Worm (Caenorhabditis elegans) whole organism, young adult: ENCODE results near the gene lin-52.

Experiments used
- B0019.2 ChIP-seq: fragments of 200-800 bp; sonication (Bioruptor generic); conservative IDR thresholded peaks from 2 replicates; pipeline ENCODE4 v1.3.6; 2022; ENCODE audit warnings: missing genetic modification reagents, missing genetic modification characterization, missing compliant biosample characterization
- F52B5.7 ChIP-seq: sonication (generic microtip); optimal IDR thresholded peaks from 2 replicates; lab custom pipeline; 2016; ENCODE audit warnings: mild to moderate bottlenecking, missing genetic modification characterization, missing compliant biosample characterization
- F57A8.1 ChIP-seq: fragments of 200-800 bp; sonication (Bioruptor generic); optimal IDR thresholded peaks from 2 replicates; lab custom pipeline; 2018; ENCODE audit warnings: mild to moderate bottlenecking, missing genetic modification characterization, moderate library complexity, missing compliant biosample characterization
- K11D2.4 ChIP-seq: fragments of 200-800 bp; sonication (Bioruptor generic); IDR thresholded peaks from 2 replicates; pipeline ENCODE4 v1.3.6; 2022; ENCODE audit warnings: missing genetic modification reagents, missing genetic modification characterization, missing compliant biosample characterization
- K12H6.12 ChIP-seq: fragments of 200-800 bp; sonication (Bioruptor generic); optimal IDR thresholded peaks from 2 replicates; lab custom pipeline; 2018; ENCODE audit warnings: mild to moderate bottlenecking, missing genetic modification characterization, missing compliant biosample characterization
- Y53G8AR.9 ChIP-seq: fragments of 200-800 bp; sonication (Bioruptor generic); conservative IDR thresholded peaks from 2 replicates; pipeline ENCODE4 v1.3.6; 2022; ENCODE audit warnings: missing genetic modification reagents, missing genetic modification characterization, missing compliant biosample characterization
- Y95B8A.8 ChIP-seq: fragments of 200-800 bp; sonication (Bioruptor generic); IDR thresholded peaks from 2 replicates; pipeline ENCODE4 v1.3.6; 2022; ENCODE audit warnings: missing genetic modification reagents, missing genetic modification characterization, missing compliant biosample characterization
- akir-1 ChIP-seq: fragments of 200-800 bp; sonication (Bioruptor generic); optimal IDR thresholded peaks from 2 replicates; lab custom pipeline; 2018; ENCODE audit warnings: mild to moderate bottlenecking, missing genetic modification characterization, moderate library complexity, missing compliant biosample characterization
- ama-1 ChIP-seq, 3 experiments: fragments of 150-350 bp in 1 of 3; sonication (generic microtip) in 2 of 3; optimal IDR thresholded peaks; 2 replicates each; lab custom pipeline; 2014 to 2018; ENCODE audit warnings: missing biosample characterization in 2 of 3, missing genetic modification characterization in 2 of 3, missing genetic modification reagents in 2 of 3
- atf-7 ChIP-seq: sonication (generic microtip); optimal IDR thresholded peaks from 2 replicates; lab custom pipeline; 2017; ENCODE audit warnings: mild to moderate bottlenecking, missing genetic modification characterization, missing compliant biosample characterization
- attf-5 ChIP-seq: fragments of 200-800 bp; sonication (Bioruptor generic); optimal IDR thresholded peaks from 2 replicates; lab custom pipeline; 2018; ENCODE audit warnings: mild to moderate bottlenecking, missing genetic modification characterization, missing compliant biosample characterization
- cebp-1 ChIP-seq, 2 experiments: fragments of 200-800 bp in 1 of 2; sonication (Bioruptor generic) in 1 of 2; sonication (generic microtip) in 1 of 2; IDR thresholded peaks in 1 of 2; optimal IDR thresholded peaks in 1 of 2; 2 replicates each; pipeline versions ENCODE4 v1.3.6 to Lab custom; 2017 to 2022; ENCODE audit warnings: missing compliant biosample characterization in 2 of 2, missing genetic modification characterization in 2 of 2, mild to moderate bottlenecking in 1 of 2, missing genetic modification reagents in 1 of 2, moderate library complexity in 1 of 2
- cebp-2 ChIP-seq: fragments of 200-800 bp; sonication (Bioruptor generic); IDR thresholded peaks from 2 replicates; pipeline ENCODE4 v1.3.6; 2022; ENCODE audit warnings: missing genetic modification characterization, missing compliant biosample characterization
- ceh-79 ChIP-seq: sonication (generic microtip); optimal IDR thresholded peaks from 2 replicates; lab custom pipeline; 2017; ENCODE audit warnings: mild to moderate bottlenecking, missing genetic modification characterization, missing compliant biosample characterization
- chd-7 ChIP-seq: sonication (generic microtip); optimal IDR thresholded peaks from 2 replicates; lab custom pipeline; 2016; ENCODE audit warnings: mild to moderate bottlenecking, missing genetic modification characterization, moderate library complexity, missing compliant biosample characterization
- egl-44 ChIP-seq: fragments of 200-800 bp; sonication (Bioruptor generic); IDR thresholded peaks from 2 replicates; pipeline ENCODE4 v1.3.6; 2022; ENCODE audit warnings: missing genetic modification reagents, missing genetic modification characterization, missing compliant biosample characterization
- ekl-4 ChIP-seq: fragments of 200-800 bp; sonication (Bioruptor generic); IDR thresholded peaks from 2 replicates; pipeline ENCODE4 v1.3.6; 2022; ENCODE audit warnings: missing genetic modification reagents, missing genetic modification characterization, missing compliant biosample characterization
- hmg-1.2 ChIP-seq: fragments of 200-800 bp; sonication (Bioruptor generic); IDR thresholded peaks from 2 replicates; pipeline ENCODE4 v1.3.6; 2022; ENCODE audit warnings: missing genetic modification reagents, missing genetic modification characterization, missing compliant biosample characterization
- let-526 ChIP-seq: fragments of 200-800 bp; sonication (Bioruptor generic); IDR thresholded peaks from 2 replicates; pipeline ENCODE4 v1.3.6; 2022; ENCODE audit warnings: missing genetic modification reagents, missing genetic modification characterization, missing compliant biosample characterization
- let-607 ChIP-seq, 2 experiments: fragments of 200-800 bp in 1 of 2; sonication (Bioruptor generic) in 1 of 2; sonication (generic microtip) in 1 of 2; optimal IDR thresholded peaks; 2 replicates each; lab custom pipeline; 2016 to 2018; ENCODE audit warnings: mild to moderate bottlenecking in 2 of 2, missing compliant biosample characterization in 2 of 2, missing genetic modification characterization in 2 of 2, moderate library complexity in 2 of 2, missing genotype in 1 of 2
- lin-26 ChIP-seq: fragments of 200-800 bp; sonication (Bioruptor generic); IDR thresholded peaks from 2 replicates; pipeline ENCODE4 v1.3.6; 2022; ENCODE audit warnings: missing genetic modification reagents, missing genetic modification characterization, missing compliant biosample characterization
- lin-35 ChIP-seq, 3 experiments: fragments of 150-350 bp in 2 of 3; sonication (generic microtip) in 1 of 3; optimal IDR thresholded peaks; 2 replicates each; lab custom pipeline; 2014 to 2018; ENCODE audit warnings: missing biosample characterization in 3 of 3, missing genetic modification characterization in 3 of 3, missing genetic modification reagents in 3 of 3
- lin-40 ChIP-seq: sonication (generic microtip); optimal IDR thresholded peaks from 2 replicates; lab custom pipeline; 2016; ENCODE audit warnings: missing genetic modification characterization, mild to moderate bottlenecking, missing compliant biosample characterization, missing genotype, missing genetic modification reagents
- lin-54 ChIP-seq: fragments of 200-800 bp; sonication (Bioruptor generic); optimal IDR thresholded peaks from 2 replicates; lab custom pipeline; 2018; ENCODE audit warnings: mild to moderate bottlenecking, missing genetic modification characterization, missing compliant biosample characterization
- madf-6 ChIP-seq: fragments of 200-800 bp; sonication (Bioruptor generic); IDR thresholded peaks from 2 replicates; pipeline ENCODE4 v1.3.6; 2022; ENCODE audit warnings: missing genetic modification reagents, missing genetic modification characterization, missing compliant biosample characterization
- madf-8 ChIP-seq: fragments of 200-800 bp; sonication (Bioruptor generic); conservative IDR thresholded peaks from 2 replicates; pipeline ENCODE4 v1.3.6; 2022; ENCODE audit warnings: missing genetic modification reagents, missing genetic modification characterization, missing compliant biosample characterization
- mcd-1 ChIP-seq: fragments of 200-800 bp; sonication (Bioruptor generic); IDR thresholded peaks from 2 replicates; pipeline ENCODE4 v1.3.6; 2022; ENCODE audit warnings: missing genetic modification reagents, missing genetic modification characterization, missing compliant biosample characterization
- nfyb-1 ChIP-seq: fragments of 200-800 bp; sonication (Bioruptor generic); IDR thresholded peaks from 2 replicates; pipeline ENCODE4 v1.3.6; 2022; ENCODE audit warnings: missing genetic modification reagents, missing genetic modification characterization, missing compliant biosample characterization
- nhr-27 ChIP-seq: fragments of 200-800 bp; sonication (Bioruptor generic); optimal IDR thresholded peaks from 2 replicates; lab custom pipeline; 2018; ENCODE audit warnings: mild to moderate bottlenecking, missing genetic modification characterization, moderate library complexity, missing compliant biosample characterization
- nhr-80 ChIP-seq: sonication (generic microtip); optimal IDR thresholded peaks from 2 replicates; lab custom pipeline; 2016; ENCODE audit warnings: missing genetic modification characterization, missing compliant biosample characterization
- pbrm-1 ChIP-seq: fragments of 200-800 bp; sonication (Bioruptor generic); IDR thresholded peaks from 2 replicates; pipeline ENCODE4 v1.3.6; 2022; ENCODE audit warnings: missing genetic modification reagents, missing genetic modification characterization, missing compliant biosample characterization
- pha-4 ChIP-seq: fragments of 150-350 bp; sonication (generic microtip); optimal IDR thresholded peaks from 2 replicates; lab custom pipeline; 2014; ENCODE audit warnings: missing biosample characterization, missing genetic modification reagents, missing genetic modification characterization
- rec-8 ChIP-seq, 2 experiments: sonication (generic microtip); optimal IDR thresholded peaks; 2 replicates each; lab custom pipeline; 2016; ENCODE audit warnings: mild to moderate bottlenecking in 2 of 2, missing genetic modification characterization in 2 of 2, missing genetic modification reagents in 2 of 2, missing genotype in 2 of 2, missing biosample characterization in 1 of 2, missing compliant biosample characterization in 1 of 2, moderate library complexity in 1 of 2
- repo-1 ChIP-seq: sonication (generic microtip); optimal IDR thresholded peaks from 2 replicates; lab custom pipeline; 2017; ENCODE audit warnings: mild to moderate bottlenecking, missing genetic modification characterization, missing compliant biosample characterization
- snpc-4 ChIP-seq, 5 experiments: fragments of 150-350 bp in 1 of 5; sonication (generic microtip) in 4 of 5; optimal IDR thresholded peaks; 2 replicates each; lab custom pipeline; 2014 to 2018; ENCODE audit warnings: missing genetic modification characterization in 5 of 5, missing biosample characterization in 3 of 5, antibody characterized with exemption in 2 of 5, mild to moderate bottlenecking in 2 of 5, missing compliant biosample characterization in 2 of 5, missing genotype in 2 of 5, moderate library complexity in 2 of 5, missing genetic modification reagents in 1 of 5
- tbp1 ChIP-seq: fragments of 200-800 bp; sonication (Bioruptor generic); optimal IDR thresholded peaks from 2 replicates; lab custom pipeline; 2018; ENCODE audit warnings: mild to moderate bottlenecking, missing genetic modification characterization, missing compliant biosample characterization
- tlf-1 ChIP-seq: fragments of 200-800 bp; sonication (Bioruptor generic); optimal IDR thresholded peaks from 2 replicates; lab custom pipeline; 2018; ENCODE audit warnings: mild to moderate bottlenecking, missing genetic modification characterization, missing compliant biosample characterization
- xnd-1 ChIP-seq: sonication (generic microtip); optimal IDR thresholded peaks from 2 replicates; lab custom pipeline; 2016; ENCODE audit warnings: missing genotype, missing genetic modification reagents, missing genetic modification characterization, missing compliant biosample characterization
- zim-3 ChIP-seq: sonication (generic microtip); optimal IDR thresholded peaks from 2 replicates; lab custom pipeline; 2017; ENCODE audit warnings: mild to moderate bottlenecking, missing genetic modification characterization, moderate library complexity, missing compliant biosample characterization
- ztf-22 ChIP-seq: fragments of 200-800 bp; sonication (Bioruptor generic); optimal IDR thresholded peaks from 2 replicates; lab custom pipeline; 2018; ENCODE audit warnings: mild to moderate bottlenecking, missing genetic modification characterization, moderate library complexity, missing compliant biosample characterization
- ztf-26 ChIP-seq: sonication (generic microtip); optimal IDR thresholded peaks from 2 replicates; lab custom pipeline; 2017; ENCODE audit warnings: missing genetic modification characterization, missing compliant biosample characterization
- ztf-28 ChIP-seq: fragments of 200-800 bp; sonication (Bioruptor generic); IDR thresholded peaks from 2 replicates; pipeline ENCODE4 v1.3.6; 2022; ENCODE audit warnings: missing genetic modification reagents, missing genetic modification characterization, missing compliant biosample characterization

The lin-52 gene

DNA sequence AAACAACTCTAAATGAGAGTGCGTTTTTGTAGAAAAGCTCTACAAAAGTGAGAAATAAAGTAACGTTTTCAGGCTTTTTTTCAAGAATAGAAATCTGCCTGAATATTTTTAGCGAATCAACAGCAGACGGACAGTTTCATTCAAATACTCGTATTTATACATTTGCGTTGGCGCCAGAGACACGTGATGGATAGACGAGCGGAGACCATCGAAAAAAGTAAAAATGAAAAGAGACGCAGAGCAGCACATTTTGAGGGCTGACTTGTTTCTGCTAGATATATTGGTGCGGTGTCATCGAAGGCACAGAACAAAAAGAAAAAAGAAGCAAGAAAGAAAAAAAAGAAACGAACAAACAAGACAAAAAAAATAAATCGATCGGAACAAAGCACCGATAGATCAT, 1.5 kb upstream of the lin-52 start:
- TF ChIP-seq attf-5 (GFP tag; lab: Kevin White, UChicago) (peak; percentile 73), Y53G8AR.9 (GFP tag; lab: Robert Waterston, UW) (peak; percentile 66), Y95B8A.8 (no peak), chd-7 (peak; percentile 18), hmg-1.2 (GFP tag; lab: Robert Waterston, UW) (0 out of 2 replicates have a peak, but pooled peaks have one; percentile 25), tbp1 (GFP tag; lab: Kevin White, UChicago) (peak; percentile 56), mcd-1 (0 out of 2 replicates have a peak, but pooled peaks have one; percentile 61), cebp-2 (GFP tag; lab: Robert Waterston, UW) (no peak), ama-1 (optimal IDR thresholded peaks at IDR 0.05; lab: Kevin White, UChicago) (peak; percentile 79), ama-1 (GFP tag; optimal IDR thresholded peaks at IDR 0.05; lab: Kevin White, UChicago) (no peak), cebp-1 (GFP tag; IDR thresholded peaks at IDR 0.05; lab: Robert Waterston, UW) (peak; percentile 66), cebp-1 (tag; optimal IDR thresholded peaks at IDR 0.05; lab: Kevin White, UChicago) (peak; percentile 61), ztf-22 (GFP tag; lab: Kevin White, UChicago) (no peak), lin-40 (tag; lab: Kevin White, UChicago) (peak; percentile 39), atf-7 (tag; lab: Kevin White, UChicago) (peak; percentile 52), nfyb-1 (GFP tag; lab: Robert Waterston, UW) (peak; percentile 55; the same call in 1 of the 2 replicates), nhr-80 (tag; lab: Kevin White, UChicago) (peak; percentile 11), lin-35 (GFP tag; optimal IDR thresholded peaks at IDR 0.05; lab: Kevin White, UChicago) (peak in 1 of 3 experiments; percentile 44), snpc-4 (GFP tag; optimal IDR thresholded peaks at IDR 0.05; lab: Kevin White, UChicago) (peak; percentile 11), snpc-4 (tag; optimal IDR thresholded peaks at IDR 0.05; lab: Kevin White, UChicago) (peak in 1 of 4 experiments; percentile 41), K12H6.12 (tag; lab: Kevin White, UChicago) (peak; percentile 50), madf-6 (0 out of 2 replicates have a peak, but pooled peaks have one; percentile 8), ekl-4 (GFP tag; lab: Robert Waterston, UW) (0 out of 2 replicates have a peak, but pooled peaks have one; percentile 35), K11D2.4 (GFP tag; lab: Robert Waterston, UW) (peak; percentile 67; the same call in 1 of the 2 replicates), let-607 (tag; optimal IDR thresholded peaks at IDR 0.05; lab: Kevin White, UChicago) (peak; percentile 22 to 26), tlf-1 (GFP tag; lab: Kevin White, UChicago) (peak; percentile 30), rec-8 (tag; optimal IDR thresholded peaks at IDR 0.05; lab: Kevin White, UChicago) (no peak), akir-1 (GFP tag; lab: Kevin White, UChicago) (no peak), repo-1 (peak; percentile 40), lin-54 (GFP tag; lab: Kevin White, UChicago) (peak; percentile 39), xnd-1 (tag; lab: Kevin White, UChicago) (no peak), zim-3 (tag; lab: Kevin White, UChicago) (no peak), let-526 (GFP tag; lab: Robert Waterston, UW) (peak; percentile 57; the same call in 1 of the 2 replicates), lin-26 (GFP tag; lab: Robert Waterston, UW) (no peak), egl-44 (GFP tag; lab: Robert Waterston, UW) (no peak), pbrm-1 (GFP tag; lab: Robert Waterston, UW) (0 out of 2 replicates have a peak, but pooled peaks have one; percentile 48)

- TF ChIP-seq rec-8 (tag; optimal IDR thresholded peaks at IDR 0.05; lab: Kevin White, UChicago) (no peak), ztf-22 (GFP tag; lab: Kevin White, UChicago) (no peak), ceh-79 (tag; lab: Kevin White, UChicago) (no peak), nhr-27 (no peak), ztf-28 (no peak), B0019.2 (GFP tag; lab: Robert Waterston, UW) (0 out of 2 replicates have a peak, but pooled peaks have one; percentile 6), snpc-4 (GFP tag; optimal IDR thresholded peaks at IDR 0.05; lab: Kevin White, UChicago) (no peak), snpc-4 (tag; optimal IDR thresholded peaks at IDR 0.05; lab: Kevin White, UChicago) (no peak), cebp-2 (GFP tag; lab: Robert Waterston, UW) (no peak), F52B5.7 (tag; lab: Kevin White, UChicago) (no peak), ztf-26 (tag; lab: Kevin White, UChicago) (no peak), madf-8 (peak; percentile 38; the same call in 1 of the 2 replicates), nhr-80 (tag; lab: Kevin White, UChicago) (peak; percentile 60), K11D2.4 (GFP tag; lab: Robert Waterston, UW) (no peak), pha-4 (tag; lab: Kevin White, UChicago) (peak; percentile 23), Y53G8AR.9 (GFP tag; lab: Robert Waterston, UW) (no peak; the same call in 1 of the 2 replicates), F57A8.1 (GFP tag; lab: Kevin White, UChicago) (no peak)
Observed at ce11 chrIII:9825073-9825828, 701 bp upstream of the lin-52 start, which contains the start of gene ZK632.9. Gene ZK632.9 (minus strand): TSS chrIII:9825432.
